Worm (Caenorhabditis elegans) whole organism, mixed stage, embryonic: Measurements from ENCODE around the gene cutl-18.

Source experiments
- bed-3 ChIP-seq: fragments of 200-800 bp; sonication (Bioruptor generic); optimal IDR thresholded peaks from 3 replicates; lab custom pipeline; 2018; ENCODE audit warnings: mild to moderate bottlenecking, missing genetic modification characterization, moderate library complexity, missing compliant biosample characterization
- blmp-1 ChIP-seq: fragments of 150-350 bp; optimal IDR thresholded peaks from 2 replicates; lab custom pipeline; 2014; ENCODE audit warnings: missing biosample characterization, missing genetic modification characterization
- ceh-39 ChIP-seq: fragments of 150-350 bp; optimal IDR thresholded peaks from 2 replicates; lab custom pipeline; 2014; ENCODE audit warnings: missing biosample characterization, missing genetic modification characterization
- ceh-43 ChIP-seq: fragments of 200-800 bp; sonication (Bioruptor generic); optimal IDR thresholded peaks from 2 replicates; lab custom pipeline; 2018; ENCODE audit warnings: mild to moderate bottlenecking, missing genetic modification characterization, moderate library complexity, missing compliant biosample characterization
- ceh-83 ChIP-seq: fragments of 200-800 bp; sonication (Bioruptor generic); optimal IDR thresholded peaks from 2 replicates; lab custom pipeline; 2018; ENCODE audit warnings: mild to moderate bottlenecking, missing genetic modification characterization, missing compliant biosample characterization
- ces-1 ChIP-seq: fragments of 150-350 bp; optimal IDR thresholded peaks from 2 replicates; lab custom pipeline; 2014; ENCODE audit warnings: missing biosample characterization, missing genetic modification reagents, missing genetic modification characterization
- cnd-1 ChIP-seq: fragments of 200-800 bp; sonication (Bioruptor generic); optimal IDR thresholded peaks from 2 replicates; lab custom pipeline; 2018; ENCODE audit warnings: mild to moderate bottlenecking, missing genetic modification characterization, missing compliant biosample characterization
- drap-1 ChIP-seq: fragments of 200-800 bp; sonication (Bioruptor generic); optimal IDR thresholded peaks from 3 replicates; lab custom pipeline; 2018; ENCODE audit warnings: mild to moderate bottlenecking, missing genetic modification characterization, missing compliant biosample characterization
- elt-1 ChIP-seq: sonication (generic microtip); optimal IDR thresholded peaks from 2 replicates; lab custom pipeline; 2017; ENCODE audit warnings: missing genetic modification characterization, mild to moderate bottlenecking, missing compliant biosample characterization, antibody characterized with exemption, moderate library complexity, borderline replicate concordance; ENCODE audit not compliant: insufficient read depth
- elt-3 ChIP-seq: fragments of 150-350 bp; optimal IDR thresholded peaks from 2 replicates; lab custom pipeline; 2014; ENCODE audit warnings: missing biosample characterization, missing genetic modification characterization
- flh-1 ChIP-seq: fragments of 200-800 bp; sonication (Bioruptor generic); optimal IDR thresholded peaks from 2 replicates; lab custom pipeline; 2018; ENCODE audit warnings: mild to moderate bottlenecking, missing genetic modification characterization, moderate library complexity, missing compliant biosample characterization
- ham-2 ChIP-seq: fragments of 200-800 bp; sonication (Bioruptor generic); optimal IDR thresholded peaks from 2 replicates; lab custom pipeline; 2018; ENCODE audit warnings: mild to moderate bottlenecking, missing genetic modification characterization, missing compliant biosample characterization
- hlh-1 ChIP-seq: fragments of 150-350 bp; optimal IDR thresholded peaks from 2 replicates; lab custom pipeline; 2014; ENCODE audit warnings: missing biosample characterization, missing genetic modification reagents, missing genetic modification characterization
- lin-13 ChIP-seq: fragments of 150-350 bp; optimal IDR thresholded peaks from 2 replicates; lab custom pipeline; 2014; ENCODE audit warnings: missing biosample characterization, missing genetic modification characterization
- lin-32 ChIP-seq: fragments of 200-800 bp; sonication (Bioruptor generic); optimal IDR thresholded peaks from 2 replicates; lab custom pipeline; 2018; ENCODE audit warnings: mild to moderate bottlenecking, missing genetic modification characterization, missing compliant biosample characterization
- lsy-2 ChIP-seq: fragments of 150-350 bp; optimal IDR thresholded peaks from 2 replicates; lab custom pipeline; 2014; ENCODE audit warnings: missing biosample characterization, missing genetic modification characterization
- mep-1 ChIP-seq: fragments of 150-350 bp; optimal IDR thresholded peaks from 2 replicates; lab custom pipeline; 2017; ENCODE audit warnings: missing biosample characterization, missing genetic modification reagents, missing genetic modification characterization, inconsistent platforms
- mls-2 ChIP-seq: sonication (generic microtip); optimal IDR thresholded peaks from 2 replicates; lab custom pipeline; 2016; ENCODE audit warnings: mild to moderate bottlenecking, missing genetic modification characterization, moderate library complexity, missing compliant biosample characterization
- nhr-12 ChIP-seq: fragments of 150-350 bp; optimal IDR thresholded peaks from 2 replicates; lab custom pipeline; 2014; ENCODE audit warnings: missing biosample characterization, missing genetic modification characterization
- nhr-2 ChIP-seq: fragments of 150-350 bp; optimal IDR thresholded peaks from 2 replicates; lab custom pipeline; 2014; ENCODE audit warnings: missing biosample characterization, missing genetic modification characterization
- nhr-237 ChIP-seq: fragments of 150-350 bp; optimal IDR thresholded peaks from 2 replicates; lab custom pipeline; 2014; ENCODE audit warnings: missing biosample characterization, missing genetic modification characterization
- nhr-76 ChIP-seq: sonication (generic microtip); optimal IDR thresholded peaks from 2 replicates; lab custom pipeline; 2017; ENCODE audit warnings: missing biosample characterization, missing genetic modification characterization
- pha-4 ChIP-seq: fragments of 150-350 bp; optimal IDR thresholded peaks from 2 replicates; lab custom pipeline; 2018; ENCODE audit warnings: missing biosample characterization, missing genetic modification reagents, missing genetic modification characterization
- sem-2 ChIP-seq: fragments of 200-800 bp; sonication (Bioruptor generic); optimal IDR thresholded peaks from 2 replicates; lab custom pipeline; 2018; ENCODE audit warnings: mild to moderate bottlenecking, missing genetic modification characterization, missing compliant biosample characterization
- snpc-4 ChIP-seq: fragments of 150-350 bp; optimal IDR thresholded peaks from 2 replicates; lab custom pipeline; 2014; ENCODE audit warnings: missing biosample characterization, missing genetic modification characterization
- unc-120 ChIP-seq: sonication (generic microtip); optimal IDR thresholded peaks from 2 replicates; lab custom pipeline; 2017; ENCODE audit warnings: missing genetic modification characterization, missing compliant biosample characterization; ENCODE audit not compliant: poor library complexity, severe bottlenecking
- unc-39 ChIP-seq: fragments of 150-350 bp; optimal IDR thresholded peaks from 2 replicates; lab custom pipeline; 2014; ENCODE audit warnings: missing biosample characterization, missing genetic modification characterization
- unc-62 ChIP-seq: fragments of 150-350 bp; optimal IDR thresholded peaks from 2 replicates; lab custom pipeline; 2014; ENCODE audit warnings: missing biosample characterization, missing genetic modification reagents, missing genetic modification characterization
- zip-8 ChIP-seq: fragments of 150-350 bp; optimal IDR thresholded peaks from 2 replicates; lab custom pipeline; 2014; ENCODE audit warnings: missing biosample characterization, missing genetic modification characterization
- ztf-11 ChIP-seq: fragments of 150-350 bp; optimal IDR thresholded peaks from 2 replicates; lab custom pipeline; 2014; ENCODE audit warnings: missing biosample characterization, missing genetic modification characterization

The cutl-18 gene

DNA sequence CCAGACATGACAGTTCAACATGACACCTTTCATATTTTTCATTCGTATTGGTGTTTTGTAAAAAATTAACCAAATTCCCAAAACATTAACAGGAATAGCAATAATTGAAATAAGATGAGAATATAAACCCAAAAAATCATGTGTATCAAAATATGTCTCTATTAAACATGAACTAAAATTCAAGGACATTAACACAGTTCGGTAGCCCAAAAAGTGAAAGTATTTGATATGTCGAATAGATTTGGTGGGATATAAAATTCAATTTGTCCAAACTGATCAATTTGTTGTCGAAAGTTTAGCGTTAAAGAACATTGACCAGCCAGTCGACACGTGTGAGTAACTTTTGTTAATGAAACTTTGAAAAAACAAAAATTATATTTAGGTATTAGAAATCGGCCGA, 14.0 kb downstream of the cutl-18 start, which contains the start of gene srh-46:
Gene srh-46, minus strand, starts transcription at position 189 of the 400 bp plus-strand sequence.
- no peak for TF ChIP-seq zip-8 (tag; lab: Kevin White, UChicago)
- no peak for TF ChIP-seq elt-3 (tag; lab: Kevin White, UChicago)
- no peak for TF ChIP-seq ceh-39 (tag; lab: Kevin White, UChicago)
- no peak for TF ChIP-seq ceh-43 (GFP tag; lab: Kevin White, UChicago)
- TF ChIP-seq blmp-1 (tag; lab: Kevin White, UChicago): no peak
- TF ChIP-seq pha-4 (tag; lab: Kevin White, UChicago): no peak
- TF ChIP-seq nhr-12 (tag; lab: Kevin White, UChicago): no peak
- no peak for TF ChIP-seq nhr-237 (tag; lab: Kevin White, UChicago)
- TF ChIP-seq mep-1 (tag; lab: Kevin White, UChicago): no peak
- no peak for TF ChIP-seq ham-2
- no peak for TF ChIP-seq flh-1 (GFP tag; lab: Kevin White, UChicago)
- TF ChIP-seq drap-1 (GFP tag; lab: Kevin White, UChicago): no peak
- TF ChIP-seq elt-1 (tag; lab: Kevin White, UChicago): no peak
- TF ChIP-seq snpc-4: no peak
- TF ChIP-seq lin-13 (tag; lab: Kevin White, UChicago): no peak

DNA sequence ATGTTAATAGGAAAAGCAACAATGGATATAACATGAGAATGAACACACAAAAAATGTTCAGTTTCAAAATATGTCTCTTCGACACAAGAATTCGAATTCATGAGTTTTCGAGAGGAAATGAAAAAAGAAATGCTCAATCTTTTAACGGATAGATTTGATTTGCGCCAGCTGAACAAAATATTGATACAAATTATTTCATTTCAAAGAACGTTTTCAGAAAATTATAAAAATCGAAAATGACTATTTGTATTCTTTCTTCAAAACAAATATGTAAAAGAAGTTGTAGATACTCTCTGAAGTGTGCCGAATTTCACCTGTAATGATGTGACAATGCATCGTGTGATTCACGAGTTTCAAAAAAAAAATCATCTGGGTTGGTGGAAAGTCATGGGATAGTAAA, 16.2 kb downstream of the cutl-18 start, which contains the start of gene srh-47:
Gene srh-47, minus strand, starts transcription at position 101 of the 400 bp plus-strand sequence.
- no peak for TF ChIP-seq nhr-2
- no peak for TF ChIP-seq ces-1 (GFP tag; lab: Kevin White, UChicago)
- TF ChIP-seq snpc-4: no peak
- TF ChIP-seq ceh-83 (GFP tag; lab: Kevin White, UChicago): no peak
- TF ChIP-seq cnd-1 (tag; lab: Kevin White, UChicago): no peak
- TF ChIP-seq lsy-2 (tag; lab: Kevin White, UChicago): no peak
- TF ChIP-seq bed-3: no peak
- TF ChIP-seq nhr-12 (tag; lab: Kevin White, UChicago): no peak
- no peak for TF ChIP-seq nhr-76 (tag; lab: Kevin White, UChicago)
- no peak for TF ChIP-seq ceh-43 (GFP tag; lab: Kevin White, UChicago)
- TF ChIP-seq nhr-237 (tag; lab: Kevin White, UChicago): no peak
- no peak for TF ChIP-seq pha-4 (tag; lab: Kevin White, UChicago)
- no peak for TF ChIP-seq ceh-39 (tag; lab: Kevin White, UChicago)

DNA sequence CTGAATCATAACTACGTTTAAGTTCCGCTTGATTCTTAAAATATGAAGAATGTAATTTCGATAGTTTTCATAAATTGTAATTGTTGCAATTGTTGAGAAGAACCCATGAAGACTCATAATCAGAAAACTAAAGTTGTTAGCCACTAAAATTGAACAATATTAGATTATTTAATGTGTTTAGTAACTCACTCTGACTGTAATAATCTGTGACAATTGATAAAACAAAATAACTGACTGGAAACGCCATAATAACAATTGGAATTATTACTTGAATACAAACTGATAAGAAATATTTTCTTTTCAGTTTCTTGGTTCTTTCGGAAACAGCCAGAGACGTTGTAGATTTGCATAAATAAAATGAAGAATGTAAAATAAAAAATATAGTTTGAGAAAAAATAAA, 17.3 kb downstream of the cutl-18 start:
- TF ChIP-seq zip-8 (tag; lab: Kevin White, UChicago) (no peak), drap-1 (GFP tag; lab: Kevin White, UChicago) (no peak)

DNA sequence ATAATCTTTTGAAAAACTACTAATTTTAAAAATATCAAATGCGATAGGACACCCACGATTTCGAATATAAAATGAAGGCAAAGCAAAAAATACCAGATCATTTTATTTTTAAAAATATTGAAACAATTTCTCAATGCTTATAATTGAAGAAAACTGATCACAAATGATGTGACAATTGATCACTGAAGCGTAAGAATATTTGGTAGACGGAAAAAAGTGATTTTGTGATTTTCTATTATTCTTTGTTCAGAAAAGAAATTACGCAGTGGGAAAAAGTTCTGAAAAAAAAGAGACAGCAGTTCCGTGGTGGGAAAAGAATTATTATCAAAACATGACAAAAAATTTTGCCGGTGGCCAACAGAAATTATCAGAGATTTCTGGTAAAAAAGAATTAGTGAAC, 18.1 kb downstream of the cutl-18 start, which contains the start of gene T03F7.5:
Gene T03F7.5, minus strand, starts transcription at position 101 of the 400 bp plus-strand sequence.
- no peak for TF ChIP-seq lsy-2 (tag; lab: Kevin White, UChicago)
- no peak for TF ChIP-seq nhr-2
- TF ChIP-seq ztf-11 (tag; lab: Kevin White, UChicago): no peak
- no peak for TF ChIP-seq nhr-76 (tag; lab: Kevin White, UChicago)
- TF ChIP-seq unc-120 (tag; lab: Kevin White, UChicago): no peak
- TF ChIP-seq mep-1 (tag; lab: Kevin White, UChicago): no peak
- no peak for TF ChIP-seq drap-1 (GFP tag; lab: Kevin White, UChicago)
- no peak for TF ChIP-seq lin-13 (tag; lab: Kevin White, UChicago)
- no peak for TF ChIP-seq ceh-39 (tag; lab: Kevin White, UChicago)
- TF ChIP-seq ceh-83 (GFP tag; lab: Kevin White, UChicago): no peak
- no peak for TF ChIP-seq mls-2 (tag; lab: Kevin White, UChicago)
- TF ChIP-seq elt-1 (tag; lab: Kevin White, UChicago): no peak
- TF ChIP-seq unc-39 (tag; lab: Kevin White, UChicago): no peak
- TF ChIP-seq sem-2 (GFP tag; lab: Kevin White, UChicago): no peak
- TF ChIP-seq elt-3 (tag; lab: Kevin White, UChicago): no peak
- TF ChIP-seq unc-62 (GFP tag; lab: Kevin White, UChicago): no peak
- no peak for TF ChIP-seq cnd-1 (tag; lab: Kevin White, UChicago)
- TF ChIP-seq flh-1 (GFP tag; lab: Kevin White, UChicago): no peak

DNA sequence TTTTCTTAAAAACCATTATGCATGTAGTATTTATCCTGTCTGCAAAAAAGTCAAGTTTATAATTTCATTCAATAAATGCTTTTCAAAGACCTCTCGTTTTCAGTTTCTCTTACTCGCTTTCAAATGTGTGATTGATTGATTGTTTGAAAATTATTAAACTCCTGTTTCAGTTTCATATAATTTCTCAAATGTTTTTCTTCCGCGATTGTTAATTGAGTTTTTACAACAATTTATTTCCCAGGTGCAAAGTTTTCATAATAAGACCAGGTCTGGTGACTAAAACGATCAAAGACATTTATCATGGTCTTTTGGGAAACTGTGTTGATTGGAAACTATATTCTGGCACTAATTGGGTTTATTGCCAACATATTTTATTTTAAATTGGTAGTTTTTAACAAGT, 22.3 kb downstream of the cutl-18 start, which contains the start of gene T03F7.6:
Gene T03F7.6, plus strand, starts transcription at position 301 of the 400 bp plus-strand sequence.
- TF ChIP-seq blmp-1 (tag; lab: Kevin White, UChicago) (no peak), nhr-76 (tag; lab: Kevin White, UChicago) (no peak), hlh-1 (tag; lab: Kevin White, UChicago) (no peak), drap-1 (GFP tag; lab: Kevin White, UChicago) (no peak), ham-2 (no peak), mep-1 (tag; lab: Kevin White, UChicago) (no peak), lin-13 (tag; lab: Kevin White, UChicago) (no peak), unc-120 (tag; lab: Kevin White, UChicago) (no peak), lin-32 (GFP tag; lab: Kevin White, UChicago) (no peak), flh-1 (GFP tag; lab: Kevin White, UChicago) (no peak), nhr-12 (tag; lab: Kevin White, UChicago) (no peak), nhr-237 (tag; lab: Kevin White, UChicago) (no peak), mls-2 (tag; lab: Kevin White, UChicago) (no peak), bed-3 (no peak), ces-1 (GFP tag; lab: Kevin White, UChicago) (no peak), elt-3 (tag; lab: Kevin White, UChicago) (no peak), sem-2 (GFP tag; lab: Kevin White, UChicago) (no peak)
